In genomic region chrV:13041666-13042065, ce11 we compare ENCODE assay signal across 1 worm cellular context.
TF ChIP-seq lines count a peak whose summit lies in the region.

scyl-1 (minus strand) TSS chrV:13041721.

TF ChIP-seq in whole organism, L4 larva, 104 proteins besides CTCF, POLR2A, EP300 and RAD21 (continued from another document):
- TF ChIP-seq lin-38 (GFP tag; IDR thresholded peaks at IDR 0.05; lab: Robert Waterston, UW) (no peak; the same call in 1 of the 2 replicates), tag-97 (GFP tag; IDR thresholded peaks at IDR 0.05; lab: Robert Waterston, UW) (no peak), nhr-48 (tag; optimal IDR thresholded peaks at IDR 0.05; lab: Kevin White, UChicago) (peak; percentile 36), hlh-30 (tag; optimal IDR thresholded peaks at IDR 0.05; lab: Kevin White, UChicago; ENCODE audit: insufficient read depth) (no peak)
